Fruit fly (Drosophila melanogaster) whole organism, embryonic: ENCODE data around the gene pod1.

Experiments used
- Adf1 ChIP-seq: fragments of 200-800 bp; sonication (Bioruptor generic); IDR thresholded peaks from 2 replicates; pipeline ENCODE4 v1.3.6; 2022; ENCODE audit warnings: missing biosample characterization, missing genetic modification characterization
- Atf-2 ChIP-seq: fragments of 200-800 bp; sonication (Bioruptor generic); optimal IDR thresholded peaks from 2 replicates; lab custom pipeline; 2016; ENCODE audit warnings: missing biosample characterization, missing genetic modification characterization
- CG10565 ChIP-seq: fragments of 200-800 bp; sonication (Bioruptor generic); optimal IDR thresholded peaks from 3 replicates; lab custom pipeline; 2016; ENCODE audit warnings: missing biosample characterization, mild to moderate bottlenecking, missing genetic modification characterization
- CG11085 ChIP-seq: fragments of 200-800 bp; sonication (Bioruptor generic); IDR thresholded peaks from 2 replicates; pipeline ENCODE4 v1.3.6; 2022; ENCODE audit warnings: missing biosample characterization, missing genetic modification characterization
- CG11723 ChIP-seq: fragments of 200-800 bp; sonication (Bioruptor generic); optimal IDR thresholded peaks from 2 replicates; lab custom pipeline; 2017; ENCODE audit warnings: missing biosample characterization, mild to moderate bottlenecking, missing genetic modification characterization
- CG13424 ChIP-seq: fragments of 200-800 bp; sonication (Bioruptor generic); optimal IDR thresholded peaks from 2 replicates; lab custom pipeline; 2019; ENCODE audit warnings: missing biosample characterization, mild to moderate bottlenecking, missing genetic modification characterization, moderate library complexity
- CG13894 ChIP-seq: fragments of 200-800 bp; sonication (Bioruptor generic); optimal IDR thresholded peaks from 3 replicates; lab custom pipeline; 2018; ENCODE audit warnings: missing biosample characterization, mild to moderate bottlenecking, missing genetic modification characterization, moderate library complexity
- CG15011 ChIP-seq: fragments of 200-800 bp; sonication (Bioruptor generic); optimal IDR thresholded peaks from 3 replicates; lab custom pipeline; 2018; ENCODE audit warnings: missing biosample characterization, mild to moderate bottlenecking, missing genetic modification characterization
- CG15601 ChIP-seq: fragments of 200-800 bp; sonication (Bioruptor generic); optimal IDR thresholded peaks from 3 replicates; lab custom pipeline; 2019; ENCODE audit warnings: missing biosample characterization, mild to moderate bottlenecking, missing genetic modification characterization, moderate library complexity
- CG16779 ChIP-seq: fragments of 200-800 bp; sonication (Bioruptor generic); IDR thresholded peaks from 2 replicates; pipeline ENCODE4 v1.3.6; 2022; ENCODE audit warnings: missing biosample characterization, missing genetic modification characterization
- CG1832 ChIP-seq: fragments of 200-800 bp; sonication (Bioruptor generic); optimal IDR thresholded peaks from 2 replicates; lab custom pipeline; 2017; ENCODE audit warnings: missing biosample characterization, mild to moderate bottlenecking, missing genetic modification characterization, inconsistent platforms
- CG30020 ChIP-seq: fragments of 200-800 bp; optimal IDR thresholded peaks from 2 replicates; lab custom pipeline; 2019; ENCODE audit warnings: missing biosample characterization, mild to moderate bottlenecking, missing genetic modification characterization, moderate library complexity
- CG3995 ChIP-seq: fragments of 200-800 bp; sonication (Bioruptor generic); optimal IDR thresholded peaks from 3 replicates; lab custom pipeline; 2016; ENCODE audit warnings: missing biosample characterization, missing genetic modification characterization
- CG7357 ChIP-seq: fragments of 200-800 bp; sonication (Bioruptor generic); IDR thresholded peaks from 3 replicates; pipeline ENCODE4 v1.3.6; 2022; ENCODE audit warnings: missing biosample characterization, missing genetic modification characterization
- CG7839 ChIP-seq: fragments of 200-800 bp; sonication (Bioruptor generic); optimal IDR thresholded peaks from 3 replicates; lab custom pipeline; 2018; ENCODE audit warnings: missing biosample characterization, mild to moderate bottlenecking, missing genetic modification characterization, moderate library complexity
- CG8924 ChIP-seq: fragments of 200-800 bp; optimal IDR thresholded peaks from 3 replicates; lab custom pipeline; 2019; ENCODE audit warnings: missing biosample characterization, mild to moderate bottlenecking, missing genetic modification characterization, moderate library complexity
- CG9609 ChIP-seq: fragments of 200-800 bp; sonication (Bioruptor generic); optimal IDR thresholded peaks from 3 replicates; lab custom pipeline; 2016; ENCODE audit warnings: missing biosample characterization, missing genetic modification characterization
- Deaf1 ChIP-seq: fragments of 200-800 bp; optimal IDR thresholded peaks from 3 replicates; lab custom pipeline; 2019; ENCODE audit warnings: missing biosample characterization, mild to moderate bottlenecking, missing genetic modification characterization, moderate library complexity
- Dek ChIP-seq: fragments of 200-800 bp; sonication (Bioruptor generic); optimal IDR thresholded peaks from 3 replicates; lab custom pipeline; 2019; ENCODE audit warnings: missing biosample characterization, mild to moderate bottlenecking, missing genetic modification characterization, moderate library complexity
- Dfd ChIP-seq, 2 experiments: fragments of >200 bp; optimal IDR thresholded peaks; 2 replicates each; lab custom pipeline; 2017; ENCODE audit warnings: missing biosample characterization in 2 of 2, missing genetic modification characterization in 2 of 2
- Dref ChIP-seq: fragments of 200-800 bp; sonication (Bioruptor generic); IDR thresholded peaks from 2 replicates; pipeline ENCODE4 v1.3.6; 2022; ENCODE audit warnings: missing biosample characterization, missing genetic modification characterization
- Drgx ChIP-seq: fragments of 200-800 bp; sonication (Bioruptor generic); IDR thresholded peaks from 2 replicates; pipeline ENCODE4 v1.3.6; 2022; ENCODE audit warnings: missing biosample characterization, missing genetic modification characterization
- Eip74EF ChIP-seq, 2 experiments: fragments of 200-800 bp in 1 of 2; fragments of >200 bp in 1 of 2; sonication (Bioruptor generic) in 1 of 2; optimal IDR thresholded peaks; 2 replicates each; lab custom pipeline; 2017 to 2019; ENCODE audit warnings: missing biosample characterization in 2 of 2, missing genetic modification characterization in 2 of 2, mild to moderate bottlenecking in 1 of 2, moderate library complexity in 1 of 2
- Ets97D ChIP-seq: fragments of 200-800 bp; sonication (Bioruptor generic); optimal IDR thresholded peaks from 3 replicates; lab custom pipeline; 2016; ENCODE audit warnings: missing biosample characterization, missing genetic modification characterization
- Gug ChIP-seq: fragments of 200-800 bp; sonication (Bioruptor generic); IDR thresholded peaks from 4 replicates; pipeline ENCODE4 v1.3.6; 2022; ENCODE audit warnings: missing biosample characterization, missing genetic modification characterization
- H2.0 ChIP-seq: fragments of 200-800 bp; sonication (Bioruptor generic); IDR thresholded peaks from 2 replicates; pipeline ENCODE4 v1.3.6; 2022; ENCODE audit warnings: missing biosample characterization, missing genetic modification characterization
- Hr78 ChIP-seq, 2 experiments: fragments of 200-800 bp in 1 of 2; fragments of >200 bp in 1 of 2; sonication (Bioruptor generic) in 1 of 2; optimal IDR thresholded peaks; 2 replicates each; lab custom pipeline; 2017 to 2019; ENCODE audit warnings: missing biosample characterization in 2 of 2, missing genetic modification characterization in 2 of 2, mild to moderate bottlenecking in 1 of 2, moderate library complexity in 1 of 2
- MESR4 ChIP-seq: fragments of 200-800 bp; sonication (Bioruptor generic); optimal IDR thresholded peaks from 2 replicates; lab custom pipeline; 2018; ENCODE audit warnings: missing biosample characterization, mild to moderate bottlenecking, missing genetic modification characterization, moderate library complexity
- NC2α ChIP-seq: fragments of 200-800 bp; sonication (Bioruptor generic); optimal IDR thresholded peaks from 2 replicates; lab custom pipeline; 2016; ENCODE audit warnings: missing biosample characterization, missing genetic modification characterization
- Neu2 ChIP-seq: fragments of 200-800 bp; sonication (Bioruptor generic); optimal IDR thresholded peaks from 3 replicates; lab custom pipeline; 2016; ENCODE audit warnings: missing biosample characterization, missing genetic modification characterization, borderline replicate concordance
- Oli ChIP-seq: fragments of 200-800 bp; sonication (Bioruptor generic); optimal IDR thresholded peaks from 2 replicates; lab custom pipeline; 2018; ENCODE audit warnings: missing biosample characterization, mild to moderate bottlenecking, missing genetic modification characterization, moderate library complexity
- Pdp1 ChIP-seq, 2 experiments: fragments of 200-800 bp; sonication (Bioruptor generic); optimal IDR thresholded peaks; 3 replicates each; lab custom pipeline; 2016; ENCODE audit warnings: missing biosample characterization in 2 of 2, missing genetic modification characterization in 2 of 2, mild to moderate bottlenecking in 1 of 2, moderate library complexity in 1 of 2
- YL-1 ChIP-seq: fragments of 200-800 bp; sonication (Bioruptor generic); optimal IDR thresholded peaks from 3 replicates; lab custom pipeline; 2017; ENCODE audit warnings: missing biosample characterization, mild to moderate bottlenecking, missing genetic modification characterization
- amos ChIP-seq: fragments of 200-800 bp; sonication (Bioruptor generic); IDR thresholded peaks from 2 replicates; pipeline ENCODE4 v1.3.6; 2022; ENCODE audit warnings: missing biosample characterization, missing genetic modification characterization; ENCODE audit not compliant: partially characterized antibody
- aop ChIP-seq: fragments of 200-800 bp; sonication (Bioruptor generic); IDR thresholded peaks from 2 replicates; pipeline ENCODE4 v1.3.6; 2022; ENCODE audit warnings: missing biosample characterization, missing genetic modification characterization
- ara ChIP-seq: fragments of 200-800 bp; sonication (Bioruptor generic); IDR thresholded peaks from 2 replicates; pipeline ENCODE4 v1.3.6; 2022; ENCODE audit warnings: missing biosample characterization, missing genetic modification characterization
- bab2 ChIP-seq: fragments of 200-800 bp; sonication (Bioruptor generic); optimal IDR thresholded peaks from 2 replicates; lab custom pipeline; 2016; ENCODE audit warnings: missing biosample characterization, missing genetic modification characterization
- btn ChIP-seq: fragments of 200-800 bp; sonication (Bioruptor generic); optimal IDR thresholded peaks from 2 replicates; lab custom pipeline; 2016; ENCODE audit warnings: missing biosample characterization, missing genetic modification characterization
- dm ChIP-seq: fragments of 200-800 bp; sonication (Bioruptor generic); optimal IDR thresholded peaks from 3 replicates; lab custom pipeline; 2016; ENCODE audit warnings: missing biosample characterization, missing genetic modification characterization
- emc ChIP-seq: fragments of 200-800 bp; sonication (Bioruptor generic); optimal IDR thresholded peaks from 2 replicates; lab custom pipeline; 2016; ENCODE audit warnings: missing biosample characterization, missing genetic modification characterization
- ftz-f1 ChIP-seq: fragments of 200-800 bp; sonication (Bioruptor generic); optimal IDR thresholded peaks from 2 replicates; lab custom pipeline; 2016; ENCODE audit warnings: missing biosample characterization, missing genetic modification characterization
- gcm ChIP-seq: fragments of 200-800 bp; sonication (Bioruptor generic); optimal IDR thresholded peaks from 2 replicates; lab custom pipeline; 2019; ENCODE audit warnings: missing biosample characterization, mild to moderate bottlenecking, missing genetic modification characterization, moderate library complexity
- gro ChIP-seq: fragments of 200-800 bp; sonication (Bioruptor generic); optimal IDR thresholded peaks from 2 replicates; lab custom pipeline; 2016; ENCODE audit warnings: missing biosample characterization, missing genetic modification characterization
- insv ChIP-seq, 2 experiments: fragments of 200-800 bp; sonication (Bioruptor generic); optimal IDR thresholded peaks; 3 replicates each; lab custom pipeline; 2016 to 2018; ENCODE audit warnings: missing biosample characterization in 2 of 2, missing genetic modification characterization in 2 of 2
- nmo ChIP-seq: fragments of 200-800 bp; sonication (Bioruptor generic); optimal IDR thresholded peaks from 2 replicates; lab custom pipeline; 2018; ENCODE audit warnings: missing biosample characterization, mild to moderate bottlenecking, missing genetic modification characterization, moderate library complexity
- sima ChIP-seq: fragments of 200-800 bp; sonication (Bioruptor generic); optimal IDR thresholded peaks from 2 replicates; lab custom pipeline; 2016; ENCODE audit warnings: missing biosample characterization, missing genetic modification characterization
- toy ChIP-seq: fragments of 200-800 bp; sonication (Bioruptor generic); IDR thresholded peaks from 2 replicates; pipeline ENCODE4 v1.3.6; 2022; ENCODE audit warnings: missing biosample characterization, missing genetic modification characterization
- z ChIP-seq: fragments of 200-800 bp; sonication (Bioruptor generic); IDR thresholded peaks from 3 replicates; pipeline ENCODE4 v1.3.6; 2022; ENCODE audit warnings: missing biosample characterization, missing genetic modification characterization

Gene pod1

dm6 chrX:6804485-6805295 is 1.2 kb downstream of the pod1 start (continued):
- TF ChIP-seq aop (GFP tag; lab: Robert Waterston, UW): peak; percentile 61; the same call in 1 of the 2 replicates
- peak; percentile 76 for TF ChIP-seq Atf-2 (GFP tag; lab: Kevin White, UChicago)
- peak; percentile 87 for TF ChIP-seq H2.0 (GFP tag; lab: Robert Waterston, UW)
- 0 out of 2 replicates have a peak, but pooled peaks have one; percentile 16 for TF ChIP-seq Dref
- no peak for TF ChIP-seq YL-1 (GFP tag; lab: Kevin White, UChicago)
- peak; percentile 23 for TF ChIP-seq CG3995 (GFP tag; lab: Kevin White, UChicago)
- no peak for TF ChIP-seq amos (GFP tag; lab: Robert Waterston, UW)
- TF ChIP-seq CG15601 (tag; lab: Kevin White, UChicago): peak; percentile 64
- peak; percentile 70 for TF ChIP-seq CG13424 (tag; lab: Kevin White, UChicago)
- TF ChIP-seq CG7839 (tag; lab: Kevin White, UChicago): no peak
- TF ChIP-seq CG16779 (GFP tag; lab: Robert Waterston, UW): peak; percentile 27; the same call in 1 of the 2 replicates
- TF ChIP-seq insv (GFP tag; optimal IDR thresholded peaks at IDR 0.05; lab: Kevin White, UChicago): no peak
- TF ChIP-seq CG30020 (tag; lab: Kevin White, UChicago): no peak
- TF ChIP-seq Drgx (GFP tag; lab: Robert Waterston, UW): peak; percentile 97
- TF ChIP-seq Ets97D (GFP tag; lab: Kevin White, UChicago): peak; percentile 41
- peak; percentile 87 for TF ChIP-seq ara (GFP tag; lab: Robert Waterston, UW)
- TF ChIP-seq Adf1: peak; percentile 46; the same call in 1 of the 2 replicates
- no peak for TF ChIP-seq Hr78 (GFP tag; optimal IDR thresholded peaks at IDR 0.05; lab: Kevin White, UChicago)
- peak; percentile 64; the same call in 1 of the 3 replicates for TF ChIP-seq CG7357 (GFP tag; lab: Robert Waterston, UW)
- TF ChIP-seq gro (GFP tag; lab: Kevin White, UChicago): peak; percentile 40
- no peak for TF ChIP-seq z (GFP tag; lab: Robert Waterston, UW)
- TF ChIP-seq Dfd (GFP tag; optimal IDR thresholded peaks at IDR 0.05; lab: Kevin White, UChicago): no peak
- peak; percentile 81 for TF ChIP-seq CG8924 (tag; lab: Kevin White, UChicago)
- TF ChIP-seq ftz-f1 (GFP tag; lab: Kevin White, UChicago): no peak
- TF ChIP-seq toy: peak; percentile 69; the same call in 1 of the 2 replicates
- TF ChIP-seq CG13894 (tag; lab: Kevin White, UChicago): peak; percentile 75
- TF ChIP-seq dm (GFP tag; lab: Kevin White, UChicago): peak; percentile 13
- no peak for TF ChIP-seq Deaf1
- peak; percentile 82 for TF ChIP-seq nmo (GFP tag; lab: Kevin White, UChicago)
- no peak for TF ChIP-seq Eip74EF (GFP tag; optimal IDR thresholded peaks at IDR 0.05; lab: Kevin White, UChicago)
- no peak for TF ChIP-seq gcm
- TF ChIP-seq sima (GFP tag; lab: Kevin White, UChicago): no peak
- no peak for TF ChIP-seq CG15011 (GFP tag; lab: Kevin White, UChicago)
- peak; percentile 53 for TF ChIP-seq CG1832 (GFP tag; lab: Kevin White, UChicago)
- peak; percentile 90 for TF ChIP-seq Gug (GFP tag; lab: Robert Waterston, UW)
- peak; percentile 73 for TF ChIP-seq bab2 (GFP tag; lab: Kevin White, UChicago)
- TF ChIP-seq Pdp1 (GFP tag; optimal IDR thresholded peaks at IDR 0.05; lab: Kevin White, UChicago): peak in 1 of 2 experiments; percentile 62
- no peak for TF ChIP-seq emc
- no peak for TF ChIP-seq btn (GFP tag; lab: Kevin White, UChicago)
- peak; percentile 79 for TF ChIP-seq Oli (tag; lab: Kevin White, UChicago)
- TF ChIP-seq NC2α (GFP tag; lab: Kevin White, UChicago): peak; percentile 29
- no peak for TF ChIP-seq CG11723
- peak; percentile 51 for TF ChIP-seq CG9609
- peak; percentile 73 for TF ChIP-seq CG11085 (GFP tag; lab: Robert Waterston, UW)
- TF ChIP-seq CG10565: no peak
- peak; percentile 11 for TF ChIP-seq MESR4 (GFP tag; lab: Kevin White, UChicago)
- TF ChIP-seq Neu2 (GFP tag; lab: Kevin White, UChicago): no peak
- TF ChIP-seq Dek: peak; percentile 51
